Worm (Caenorhabditis elegans): ENCODE measurements around the gene F53C3.11.
A peak's percentile ranks its signal among the peaks of the same experiment; 100 is the strongest.

- TF ChIP-seq mdt-29 (GFP tag; IDR thresholded peaks at IDR 0.05), result no peak
- TF ChIP-seq unc-62 (GFP tag; optimal IDR thresholded peaks at IDR 0.05 in 1 of 2), result peak in 1 of 2 experiments; percentile 69
- no peak for TF ChIP-seq unc-62 (tag; optimal IDR thresholded peaks at IDR 0.05)
- TF ChIP-seq ama-1 (optimal IDR thresholded peaks at IDR 0.05), result no peak
Observed at ce11 chrII:3930478-3931182, 24.1 kb upstream of the F53C3.11 start.

All from whole organism, L4 larva.